Fruit fly (Drosophila melanogaster) whole organism, wandering third instar larva: ENCODE results near the gene Iml1.

Source experiments
- Abd-B ChIP-seq: fragments of >200 bp; optimal IDR thresholded peaks from 2 replicates; lab custom pipeline; 2017; ENCODE audit warnings: missing biosample characterization, missing genetic modification characterization
- CG32264 ChIP-seq: fragments of 200-800 bp; sonication (Bioruptor generic); optimal IDR thresholded peaks from 2 replicates; lab custom pipeline; 2016; ENCODE audit warnings: missing biosample characterization, missing genetic modification characterization
- CG9705 ChIP-seq: fragments of 200-800 bp; sonication (Bioruptor generic); optimal IDR thresholded peaks from 2 replicates; lab custom pipeline; 2018; ENCODE audit warnings: missing biosample characterization, mild to moderate bottlenecking, missing genetic modification characterization
- CrebA ChIP-seq: fragments of 200-800 bp; sonication (Bioruptor generic); optimal IDR thresholded peaks from 2 replicates; lab custom pipeline; 2016; ENCODE audit warnings: missing biosample characterization, mild to moderate bottlenecking, missing genetic modification characterization, borderline replicate concordance
- Dfd ChIP-seq: fragments of >200 bp; optimal IDR thresholded peaks from 2 replicates; lab custom pipeline; 2017; ENCODE audit warnings: missing biosample characterization, missing genetic modification characterization
- Dif ChIP-seq: fragments of 200-275, 200-300 bp; sonication (Bioruptor generic); optimal IDR thresholded peaks from 2 replicates; lab custom pipeline; 2018; ENCODE audit warnings: missing biosample characterization, missing genetic modification characterization; ENCODE audit not compliant: partially characterized antibody
- HLH106 ChIP-seq: fragments of 200-800 bp; optimal IDR thresholded peaks from 3 replicates; lab custom pipeline; 2019; ENCODE audit warnings: missing biosample characterization, mild to moderate bottlenecking, missing genetic modification characterization, moderate library complexity
- Hnf4 ChIP-seq: fragments of 200-800 bp; sonication (Bioruptor generic); optimal IDR thresholded peaks from 2 replicates; lab custom pipeline; 2016; ENCODE audit warnings: missing biosample characterization, mild to moderate bottlenecking, missing genetic modification characterization
- Hr83 ChIP-seq: fragments of 200-300 bp; sonication (Bioruptor generic); optimal IDR thresholded peaks from 2 replicates; lab custom pipeline; 2016; ENCODE audit warnings: missing biosample characterization, mild to moderate bottlenecking, missing genetic modification characterization, moderate library complexity; ENCODE audit not compliant: poor library complexity, severe bottlenecking
- Jra ChIP-seq: sonication (Bioruptor generic); optimal IDR thresholded peaks from 2 replicates; lab custom pipeline; 2016; ENCODE audit warnings: missing biosample characterization, missing genetic modification characterization
- Myc ChIP-seq: fragments of >200 bp; optimal IDR thresholded peaks from 2 replicates; lab custom pipeline; 2017
- N ChIP-seq: fragments of >200 bp; optimal IDR thresholded peaks from 2 replicates; lab custom pipeline; 2018; ENCODE audit warnings: missing biosample characterization, missing external identifiers, missing genetic modification characterization
- OdsH ChIP-seq: fragments of 200-800 bp; sonication (Bioruptor generic); optimal IDR thresholded peaks from 2 replicates; lab custom pipeline; 2016; ENCODE audit warnings: missing biosample characterization, mild to moderate bottlenecking, missing genetic modification characterization
- Rel ChIP-seq, 2 experiments: fragments of 200-800 bp; sonication (Bioruptor generic) in 1 of 2; optimal IDR thresholded peaks; 2 replicates in 1 of 2; 3 replicates in 1 of 2; lab custom pipeline; 2016 to 2019; ENCODE audit warnings: mild to moderate bottlenecking in 2 of 2, missing biosample characterization in 2 of 2, missing genetic modification characterization in 2 of 2, moderate library complexity in 1 of 2
- Sp1 ChIP-seq: fragments of 200-800 bp; sonication (Bioruptor generic); optimal IDR thresholded peaks from 3 replicates; lab custom pipeline; 2019; ENCODE audit warnings: missing biosample characterization, mild to moderate bottlenecking, missing genetic modification characterization, moderate library complexity
- Vsx2 ChIP-seq: fragments of 200-300, 225-300 bp; sonication (Bioruptor generic); optimal IDR thresholded peaks from 2 replicates; lab custom pipeline; 2018; ENCODE audit warnings: missing biosample characterization, missing genetic modification characterization; ENCODE audit not compliant: partially characterized antibody
- br ChIP-seq: fragments of 200-800 bp; sonication (Bioruptor generic); optimal IDR thresholded peaks from 2 replicates; lab custom pipeline; 2016; ENCODE audit warnings: missing biosample characterization, missing genetic modification characterization
- brk ChIP-seq: fragments of 200-800 bp; sonication (Bioruptor generic); optimal IDR thresholded peaks from 2 replicates; lab custom pipeline; 2016; ENCODE audit warnings: missing biosample characterization, mild to moderate bottlenecking, missing genetic modification characterization
- dmrt93B ChIP-seq: fragments of 200-800 bp; sonication (Bioruptor generic); optimal IDR thresholded peaks from 2 replicates; lab custom pipeline; 2018; ENCODE audit warnings: missing biosample characterization, mild to moderate bottlenecking, missing genetic modification characterization
- dsf ChIP-seq: sonication (Bioruptor generic); optimal IDR thresholded peaks from 2 replicates; lab custom pipeline; 2016; ENCODE audit warnings: missing biosample characterization, missing genetic modification characterization, borderline replicate concordance
- ey ChIP-seq: fragments of 200-800 bp; sonication (Bioruptor generic); optimal IDR thresholded peaks from 2 replicates; lab custom pipeline; 2016; ENCODE audit warnings: missing biosample characterization, missing genetic modification characterization
- foxo ChIP-seq, 2 experiments: fragments of 200-800 bp; sonication (Bioruptor generic); optimal IDR thresholded peaks; 2 replicates in 1 of 2; 3 replicates in 1 of 2; lab custom pipeline; 2016 to 2017; ENCODE audit warnings: missing biosample characterization in 2 of 2, missing genetic modification characterization in 2 of 2
- fru ChIP-seq: fragments of 200-800 bp; sonication (Bioruptor generic); optimal IDR thresholded peaks from 3 replicates; lab custom pipeline; 2016; ENCODE audit warnings: missing biosample characterization, mild to moderate bottlenecking, missing genetic modification characterization
- h ChIP-seq: fragments of 200-800 bp; sonication (Bioruptor generic); optimal IDR thresholded peaks from 3 replicates; lab custom pipeline; 2016; ENCODE audit warnings: missing biosample characterization, mild to moderate bottlenecking, missing genetic modification characterization
- pan ChIP-seq: fragments of >200 bp; optimal IDR thresholded peaks from 2 replicates; lab custom pipeline; 2017
- psq ChIP-seq: fragments of 200-800 bp; sonication (Bioruptor generic); optimal IDR thresholded peaks from 3 replicates; lab custom pipeline; 2017; ENCODE audit warnings: missing biosample characterization, mild to moderate bottlenecking, missing genetic modification characterization, moderate library complexity
- rgr ChIP-seq: fragments of 200-800 bp; sonication (Bioruptor generic); optimal IDR thresholded peaks from 3 replicates; lab custom pipeline; 2016; ENCODE audit warnings: missing biosample characterization, mild to moderate bottlenecking, missing genetic modification characterization
- sage ChIP-seq: fragments of 200-800 bp; sonication (Bioruptor generic); optimal IDR thresholded peaks from 2 replicates; lab custom pipeline; 2016; ENCODE audit warnings: missing biosample characterization, mild to moderate bottlenecking, missing genetic modification characterization
- sv ChIP-seq: fragments of 200-800 bp; sonication (Bioruptor generic); optimal IDR thresholded peaks from 3 replicates; lab custom pipeline; 2016; ENCODE audit warnings: missing biosample characterization, missing genetic modification characterization
- tai ChIP-seq: sonication (Bioruptor generic); optimal IDR thresholded peaks from 2 replicates; lab custom pipeline; 2016; ENCODE audit warnings: missing biosample characterization, missing genetic modification characterization
- usp ChIP-seq: fragments of >200 bp; optimal IDR thresholded peaks from 2 replicates; lab custom pipeline; 2017; ENCODE audit warnings: missing biosample characterization, missing genetic modification characterization
- woc ChIP-seq: sonication (Bioruptor generic); optimal IDR thresholded peaks from 2 replicates; lab custom pipeline; 2016; ENCODE audit warnings: missing biosample characterization, mild to moderate bottlenecking, missing genetic modification characterization

Gene Iml1

dm6 chr3L:1536487-1537337 is 2.9 kb upstream of the Iml1 start, which contains the start of the genes CG12091 and pns:
Gene CG12091, minus strand, starts transcription at chr3L:1536835.
Gene pns, plus strand, starts transcription at chr3L:1537137.
- peak; percentile 46 for TF ChIP-seq sv (GFP tag; lab: Kevin White, UChicago)
- TF ChIP-seq Dfd = no peak
- TF ChIP-seq foxo (GFP tag; optimal IDR thresholded peaks at IDR 0.05; lab: Kevin White, UChicago) = peak in 1 of 2 experiments; percentile 66
- TF ChIP-seq tai (GFP tag; lab: Kevin White, UChicago) = no peak
- no peak for TF ChIP-seq dsf
- no peak for TF ChIP-seq Hnf4
- TF ChIP-seq N (GFP tag; lab: Kevin White, UChicago) = no peak
- TF ChIP-seq Vsx2 (GFP tag; lab: Kevin White, UChicago) = no peak
- TF ChIP-seq HLH106 (tag; lab: Kevin White, UChicago) = peak; percentile 65
- TF ChIP-seq rgr (GFP tag; lab: Kevin White, UChicago) = peak; percentile 48
- peak; percentile 67 for TF ChIP-seq CG9705 (GFP tag; lab: Kevin White, UChicago)
- TF ChIP-seq woc (GFP tag; lab: Kevin White, UChicago) = no peak
- TF ChIP-seq Hr83 (GFP tag; lab: Kevin White, UChicago) = peak; percentile 60
- TF ChIP-seq Rel (GFP tag; optimal IDR thresholded peaks at IDR 0.05; lab: Kevin White, UChicago) = no peak
- peak; percentile 63 for TF ChIP-seq Rel (tag; optimal IDR thresholded peaks at IDR 0.05; lab: Kevin White, UChicago)
- no peak for TF ChIP-seq sage (GFP tag; lab: Kevin White, UChicago)
- no peak for TF ChIP-seq CrebA
- TF ChIP-seq fru (GFP tag; lab: Kevin White, UChicago) = peak; percentile 60
- TF ChIP-seq Abd-B (GFP tag; lab: Kevin White, UChicago) = no peak
- TF ChIP-seq psq (GFP tag; lab: Kevin White, UChicago) = peak; percentile 55
- TF ChIP-seq dmrt93B (GFP tag; lab: Kevin White, UChicago) = no peak
- peak; percentile 64 for TF ChIP-seq Sp1
- TF ChIP-seq brk (GFP tag; lab: Kevin White, UChicago) = no peak
- TF ChIP-seq CG32264 (GFP tag; lab: Kevin White, UChicago) = peak; percentile 23
- peak; percentile 42 for TF ChIP-seq OdsH (GFP tag; lab: Kevin White, UChicago)
- TF ChIP-seq br (GFP tag; lab: Kevin White, UChicago) = peak; percentile 66
- TF ChIP-seq Myc = no peak
- peak; percentile 80 for TF ChIP-seq h (GFP tag; lab: Kevin White, UChicago)
- TF ChIP-seq Jra (GFP tag; lab: Kevin White, UChicago) = no peak
- TF ChIP-seq Dif (GFP tag; lab: Kevin White, UChicago) = no peak
- peak; percentile 48 for TF ChIP-seq ey
- TF ChIP-seq pan (lab: Kevin White, UChicago) = no peak

dm6 chr3L:1531159-1531558 is 2.7 kb downstream of the Iml1 start, which contains the start of gene Ir62a:
Gene Ir62a, minus strand, starts transcription at chr3L:1531259.
- TF ChIP-seq Abd-B (GFP tag; lab: Kevin White, UChicago) (no peak), Dif (GFP tag; lab: Kevin White, UChicago) (no peak), pan (lab: Kevin White, UChicago) (no peak), usp (no peak), dsf (no peak), Jra (GFP tag; lab: Kevin White, UChicago) (no peak), Myc (no peak), Dfd (no peak), Sp1 (no peak), foxo (GFP tag; optimal IDR thresholded peaks at IDR 0.05; lab: Kevin White, UChicago) (no peak), rgr (GFP tag; lab: Kevin White, UChicago) (no peak), psq (GFP tag; lab: Kevin White, UChicago) (no peak), tai (GFP tag; lab: Kevin White, UChicago) (no peak), CG9705 (GFP tag; lab: Kevin White, UChicago) (no peak), N (GFP tag; lab: Kevin White, UChicago) (no peak), Vsx2 (GFP tag; lab: Kevin White, UChicago) (no peak), sage (GFP tag; lab: Kevin White, UChicago) (no peak)
- TF ChIP-seq, all 38 proteins: peak for 0
